Fruit fly (Drosophila melanogaster): ENCODE results near the gene ry.

dm6 chr3R:13078263-13078662 lies 45.9 kb downstream of the ry start:
- no peak for TF ChIP-seq psq (optimal IDR thresholded peaks at IDR 0.05)
- no peak for TF ChIP-seq EcR (GFP tag; optimal IDR thresholded peaks at IDR 0.05)
- TF ChIP-seq CG8478 (optimal IDR thresholded peaks at IDR 0.05), result no peak
- TF ChIP-seq Dll (optimal IDR thresholded peaks at IDR 0.05), result no peak
- no peak for TF ChIP-seq pan (optimal IDR thresholded peaks at IDR 0.05)
- no peak for TF ChIP-seq usp (GFP tag; optimal IDR thresholded peaks at IDR 0.05)

Data from whole organism.